Worm (Caenorhabditis elegans): Measurements from ENCODE around the gene txt-3.

Gene txt-3

ce11 chrIV:5008378-5008777, 44.6 kb downstream of the txt-3 start, which contains the start of gene srm-2:
Gene srm-2 (plus strand): TSS chrIV:5008678.
- no peak for TF ChIP-seq ceh-9 (tag; optimal IDR thresholded peaks at IDR 0.05)
- TF ChIP-seq fax-1 (tag; optimal IDR thresholded peaks at IDR 0.05) = no peak
- TF ChIP-seq C08G9.2 (tag; optimal IDR thresholded peaks at IDR 0.05) = no peak
- TF ChIP-seq ceh-2 (tag; optimal IDR thresholded peaks at IDR 0.05) = no peak
- TF ChIP-seq ceh-48 (tag; optimal IDR thresholded peaks at IDR 0.05) = no peak
- TF ChIP-seq pax-1 (tag; optimal IDR thresholded peaks at IDR 0.05) = no peak
- TF ChIP-seq pha-4 (tag; optimal IDR thresholded peaks at IDR 0.05) = no peak
- no peak for TF ChIP-seq lim-6 (tag; optimal IDR thresholded peaks at IDR 0.05)
- TF ChIP-seq F13H6.1 (tag; optimal IDR thresholded peaks at IDR 0.05) = no peak
- TF ChIP-seq unc-42 (tag; optimal IDR thresholded peaks at IDR 0.05) = no peak
- no peak for TF ChIP-seq Y22D7AL.16 (tag; optimal IDR thresholded peaks at IDR 0.05)
- no peak for TF ChIP-seq madf-2 (tag; optimal IDR thresholded peaks at IDR 0.05)
- no peak for TF ChIP-seq T23F11.4 (GFP tag; optimal IDR thresholded peaks at IDR 0.05)
- TF ChIP-seq K02D7.2 (tag; optimal IDR thresholded peaks at IDR 0.05) = no peak
- TF ChIP-seq ceh-34 (tag; optimal IDR thresholded peaks at IDR 0.05) = no peak
- no peak for TF ChIP-seq hlh-8 (tag; optimal IDR thresholded peaks at IDR 0.05)

DNA sequence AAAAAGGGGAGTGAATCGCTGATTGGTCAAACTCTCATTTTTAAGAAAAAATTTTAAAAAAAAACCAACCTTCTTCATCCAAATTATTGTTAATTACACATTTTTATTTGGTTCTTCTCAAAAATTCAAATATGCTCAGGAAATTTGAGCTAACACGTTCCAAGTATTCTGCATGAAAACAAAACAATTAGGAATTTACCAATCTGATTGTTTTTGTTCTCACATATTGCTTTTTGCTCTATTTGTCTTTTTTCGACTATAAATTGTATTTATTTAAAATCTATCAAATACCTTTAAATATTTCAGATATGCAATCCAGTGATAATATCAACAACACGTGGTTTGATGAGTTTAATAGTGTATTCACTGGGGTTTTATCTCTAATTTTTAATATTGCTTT, 48.5 kb downstream of the txt-3 start, which contains the start of gene srm-1:
TSS of gene srm-1 (plus strand) at position 301 of the 400 bp plus-strand sequence.
- TF ChIP-seq K09A11.1 (tag; optimal IDR thresholded peaks at IDR 0.05; ENCODE audit: insufficient read depth) (no peak), sox-2 (GFP tag; IDR thresholded peaks at IDR 0.05) (no peak), ahr-1 (tag; optimal IDR thresholded peaks at IDR 0.05) (no peak), rnt-1 (tag; optimal IDR thresholded peaks at IDR 0.05) (no peak), zip-5 (tag; optimal IDR thresholded peaks at IDR 0.05) (no peak), hlh-15 (tag; optimal IDR thresholded peaks at IDR 0.05) (no peak), ceh-19 (GFP tag; optimal IDR thresholded peaks at IDR 0.05) (no peak), ceh-31 (tag; optimal IDR thresholded peaks at IDR 0.05) (no peak), ceh-24 (tag; optimal IDR thresholded peaks at IDR 0.05) (no peak), ceh-30 (tag; optimal IDR thresholded peaks at IDR 0.05) (no peak), pros-1 (tag; optimal IDR thresholded peaks at IDR 0.05) (no peak), T23F11.4 (GFP tag; optimal IDR thresholded peaks at IDR 0.05) (no peak), elt-2 (tag; optimal IDR thresholded peaks at IDR 0.05) (no peak), gmeb-2 (tag; optimal IDR thresholded peaks at IDR 0.05) (no peak), ceh-45 (GFP tag; IDR thresholded peaks at IDR 0.05) (no peak), C38D4.7 (GFP tag; optimal IDR thresholded peaks at IDR 0.05) (no peak), unc-55 (GFP tag; optimal IDR thresholded peaks at IDR 0.05) (no peak), eyg-1 (tag; optimal IDR thresholded peaks at IDR 0.05) (no peak), nhr-11 (tag; optimal IDR thresholded peaks at IDR 0.05) (no peak)

Measured in whole organism, late embryonic.